Worm (Caenorhabditis elegans) whole organism, L4 larva: Measurements from ENCODE around the gene egl-36.

Experiments used
- attf-4 ChIP-seq: sonication (generic microtip); optimal IDR thresholded peaks from 3 replicates; lab custom pipeline; 2017; ENCODE audit warnings: missing biosample characterization, missing genetic modification characterization
- ctbp-1 ChIP-seq: fragments of 200-800 bp; sonication (Bioruptor generic); IDR thresholded peaks from 2 replicates; pipeline ENCODE4 v1.3.6; 2022; ENCODE audit warnings: missing genetic modification reagents, missing genetic modification characterization, missing compliant biosample characterization
- duxl-1 ChIP-seq: sonication (generic microtip); optimal IDR thresholded peaks from 2 replicates; lab custom pipeline; 2016; ENCODE audit warnings: mild to moderate bottlenecking, missing genetic modification characterization, moderate library complexity, missing compliant biosample characterization; ENCODE audit not compliant: poor library complexity
- lin-13 ChIP-seq: fragments of 150-350 bp; optimal IDR thresholded peaks from 2 replicates; lab custom pipeline; 2014; ENCODE audit warnings: missing biosample characterization, missing genetic modification reagents, missing genetic modification characterization
- nhr-11 ChIP-seq: fragments of 150-350 bp; optimal IDR thresholded peaks from 2 replicates; lab custom pipeline; 2014; ENCODE audit warnings: missing biosample characterization, missing genetic modification characterization
- nhr-77 ChIP-seq: fragments of 150-350 bp; optimal IDR thresholded peaks from 2 replicates; lab custom pipeline; 2014; ENCODE audit warnings: missing biosample characterization, missing genetic modification characterization
- pha-4 ChIP-seq, 2 experiments: fragments of 150-350 bp in 1 of 2; fragments of 200-800 bp in 1 of 2; sonication (Bioruptor generic) in 1 of 2; IDR thresholded peaks in 1 of 2; optimal IDR thresholded peaks in 1 of 2; 2 replicates each; pipeline versions ENCODE4 v1.3.6 to Lab custom; 2014 to 2022; ENCODE audit warnings: missing genetic modification characterization in 2 of 2, missing genetic modification reagents in 2 of 2, missing biosample characterization in 1 of 2, missing compliant biosample characterization in 1 of 2
- unc-62 ChIP-seq, 3 experiments: fragments of 150-350 bp in 1 of 3; sonication (generic microtip); optimal IDR thresholded peaks in 2 of 3; peaks in 1 of 3; 1 replicate in 1 of 3; 2 replicates in 2 of 3; lab custom pipeline; 2014 to 2017; ENCODE audit warnings: missing biosample characterization in 3 of 3, missing genetic modification characterization in 3 of 3, missing genetic modification reagents in 3 of 3, missing genotype in 1 of 3

- TF ChIP-seq nhr-11 (tag; lab: Kevin White, UChicago) (peak; percentile 47), nhr-77 (tag; lab: Kevin White, UChicago) (peak; percentile 17), duxl-1 (tag; lab: Kevin White, UChicago) (no peak), ctbp-1 (no peak), unc-62 (GFP tag; optimal IDR thresholded peaks at IDR 0.05 in 1 of 2; lab: Kevin White, UChicago) (no peak), unc-62 (tag; optimal IDR thresholded peaks at IDR 0.05; lab: Kevin White, UChicago) (no peak), pha-4 (GFP tag; IDR thresholded peaks at IDR 0.05; lab: Robert Waterston, UW) (no peak), pha-4 (tag; optimal IDR thresholded peaks at IDR 0.05; lab: Kevin White, UChicago) (no peak), lin-13 (no peak), attf-4 (tag; lab: Kevin White, UChicago) (no peak)
Measured at ce11 chrX:10684533-10684932, 49.6 kb upstream of the egl-36 start.
